Fruit fly (Drosophila melanogaster) whole organism, prepupa: Measurements from ENCODE around the gene CG15528.
A peak's percentile ranks its signal among the peaks of the same experiment; 100 is the strongest.

Experiments
- Blimp-1 ChIP-seq: fragments of 200-800 bp; sonication (Bioruptor generic); optimal IDR thresholded peaks from 3 replicates; lab custom pipeline; 2017; ENCODE audit warnings: missing biosample characterization, missing genetic modification characterization, mild to moderate bottlenecking, moderate library complexity, missing genetic modification reagents
- CG10669 ChIP-seq: fragments of 200-800 bp; sonication (Bioruptor generic); optimal IDR thresholded peaks from 3 replicates; lab custom pipeline; 2018; ENCODE audit warnings: missing biosample characterization, mild to moderate bottlenecking, missing genetic modification characterization, moderate library complexity
- CG11294 ChIP-seq: fragments of 200-800 bp; sonication (Bioruptor generic); IDR thresholded peaks from 2 replicates; pipeline ENCODE4 v1.3.6; 2022; ENCODE audit warnings: missing biosample characterization, missing genetic modification characterization
- CG11762 ChIP-seq: fragments of 200-800 bp; sonication (Bioruptor generic); optimal IDR thresholded peaks from 3 replicates; lab custom pipeline; 2016; ENCODE audit warnings: missing biosample characterization, missing genetic modification characterization; ENCODE audit not compliant: insufficient read depth
- CG1621 ChIP-seq: fragments of 200-800 bp; sonication (Bioruptor generic); optimal IDR thresholded peaks from 3 replicates; lab custom pipeline; 2018; ENCODE audit warnings: missing biosample characterization, mild to moderate bottlenecking, missing genetic modification characterization
- CG16779 ChIP-seq: fragments of 200-800 bp; sonication (Bioruptor generic); optimal IDR thresholded peaks from 3 replicates; lab custom pipeline; 2017; ENCODE audit warnings: missing biosample characterization, mild to moderate bottlenecking, missing genetic modification characterization
- CG3032 ChIP-seq: fragments of 200-800 bp; optimal IDR thresholded peaks from 2 replicates; lab custom pipeline; 2019; ENCODE audit warnings: missing biosample characterization, mild to moderate bottlenecking, missing genetic modification characterization, moderate library complexity
- CG31627 ChIP-seq: fragments of 200-800 bp; sonication (Bioruptor generic); optimal IDR thresholded peaks from 3 replicates; lab custom pipeline; 2016; ENCODE audit warnings: missing biosample characterization, missing genetic modification characterization
- CG32006 ChIP-seq: fragments of 200-800 bp; sonication (Bioruptor generic); optimal IDR thresholded peaks from 3 replicates; lab custom pipeline; 2017; ENCODE audit warnings: missing biosample characterization, mild to moderate bottlenecking, missing genetic modification characterization
- CG3919 ChIP-seq: fragments of 200-800 bp; sonication (Bioruptor generic); optimal IDR thresholded peaks from 3 replicates; lab custom pipeline; 2016; ENCODE audit warnings: missing biosample characterization, missing genetic modification characterization
- CG4318 ChIP-seq: fragments of 200-800 bp; sonication (Bioruptor generic); optimal IDR thresholded peaks from 3 replicates; lab custom pipeline; 2017; ENCODE audit warnings: missing biosample characterization, mild to moderate bottlenecking, missing genetic modification characterization
- CG6276 ChIP-seq: fragments of 200-800 bp; sonication (Bioruptor generic); optimal IDR thresholded peaks from 2 replicates; lab custom pipeline; 2017; ENCODE audit warnings: missing biosample characterization, mild to moderate bottlenecking, missing genetic modification characterization
- CG6792 ChIP-seq: fragments of 200-800 bp; sonication (Bioruptor generic); optimal IDR thresholded peaks from 3 replicates; lab custom pipeline; 2016; ENCODE audit warnings: missing biosample characterization, missing genetic modification characterization
- CG6808 ChIP-seq: fragments of 200-800 bp; sonication (Bioruptor generic); optimal IDR thresholded peaks from 3 replicates; lab custom pipeline; 2017; ENCODE audit warnings: missing biosample characterization, missing genetic modification characterization, mild to moderate bottlenecking, moderate library complexity, missing genetic modification reagents
- CG6854 ChIP-seq: fragments of 200-800 bp; sonication (Bioruptor generic); optimal IDR thresholded peaks from 2 replicates; lab custom pipeline; 2017; ENCODE audit warnings: missing biosample characterization, mild to moderate bottlenecking, missing genetic modification characterization
- CG8119 ChIP-seq: fragments of 200-800 bp; sonication (Bioruptor generic); IDR thresholded peaks from 3 replicates; pipeline ENCODE4 v1.3.6; 2022; ENCODE audit warnings: missing biosample characterization, missing genetic modification characterization
- CG8632 ChIP-seq: fragments of 200-800 bp; sonication (Bioruptor generic); optimal IDR thresholded peaks from 3 replicates; lab custom pipeline; 2016; ENCODE audit warnings: missing biosample characterization, missing genetic modification characterization
- CG9139 ChIP-seq: fragments of 200-800 bp; sonication (Bioruptor generic); optimal IDR thresholded peaks from 3 replicates; lab custom pipeline; 2017; ENCODE audit warnings: missing biosample characterization, mild to moderate bottlenecking, missing genetic modification characterization
- Eip75B ChIP-seq: fragments of 200-800 bp; sonication (Bioruptor generic); optimal IDR thresholded peaks from 3 replicates; lab custom pipeline; 2016; ENCODE audit warnings: missing biosample characterization, missing genetic modification characterization
- Eip78C ChIP-seq: fragments of 200-800 bp; sonication (Bioruptor generic); peaks from one replicate; lab custom pipeline; 2016; ENCODE audit warnings: missing biosample characterization, missing genetic modification characterization
- Ets21C ChIP-seq: fragments of 200-800 bp; sonication (Bioruptor generic); optimal IDR thresholded peaks from 3 replicates; lab custom pipeline; 2016; ENCODE audit warnings: missing biosample characterization, missing genetic modification characterization
- Ets96B ChIP-seq: fragments of 200-800 bp; optimal IDR thresholded peaks from 2 replicates; lab custom pipeline; 2019; ENCODE audit warnings: missing biosample characterization, mild to moderate bottlenecking, missing genetic modification characterization, moderate library complexity
- Gug ChIP-seq: fragments of 200-800 bp; sonication (Bioruptor generic); IDR thresholded peaks from 2 replicates; pipeline ENCODE4 v1.3.6; 2022; ENCODE audit warnings: missing biosample characterization, missing genetic modification characterization
- Hr38 ChIP-seq: sonication (Bioruptor generic); optimal IDR thresholded peaks from 2 replicates; lab custom pipeline; 2016; ENCODE audit warnings: missing biosample characterization, missing genetic modification characterization
- Hr4 ChIP-seq: fragments of 200-800 bp; sonication (Bioruptor generic); optimal IDR thresholded peaks from 3 replicates; lab custom pipeline; 2016; ENCODE audit warnings: missing biosample characterization, missing genetic modification characterization
- Lpt ChIP-seq: fragments of 200-800 bp; sonication (Bioruptor generic); optimal IDR thresholded peaks from 3 replicates; lab custom pipeline; 2016; ENCODE audit warnings: missing biosample characterization, missing genetic modification characterization
- Met ChIP-seq: fragments of 200-800 bp; sonication (Bioruptor generic); optimal IDR thresholded peaks from 3 replicates; lab custom pipeline; 2016; ENCODE audit warnings: missing biosample characterization, missing genetic modification characterization
- OdsH ChIP-seq: fragments of 200-800 bp; sonication (Bioruptor generic); optimal IDR thresholded peaks from 3 replicates; lab custom pipeline; 2016; ENCODE audit warnings: missing biosample characterization, missing genetic modification characterization
- Smox ChIP-seq: fragments of 200-800 bp; sonication (Bioruptor generic); optimal IDR thresholded peaks from 3 replicates; lab custom pipeline; 2016; ENCODE audit warnings: missing biosample characterization, missing genetic modification characterization
- Sox102F ChIP-seq: fragments of 200-800 bp; sonication (Bioruptor generic); optimal IDR thresholded peaks from 2 replicates; lab custom pipeline; 2016; ENCODE audit warnings: missing biosample characterization, mild to moderate bottlenecking, missing genetic modification characterization
- Sox14 ChIP-seq: fragments of 200-800 bp; sonication (Bioruptor generic); optimal IDR thresholded peaks from 3 replicates; lab custom pipeline; 2016; ENCODE audit warnings: missing biosample characterization, missing genetic modification characterization
- Sox15 ChIP-seq: fragments of 200-800 bp; sonication (Bioruptor generic); optimal IDR thresholded peaks from 3 replicates; lab custom pipeline; 2016; ENCODE audit warnings: missing biosample characterization, missing genetic modification characterization
- achi ChIP-seq: fragments of 200-800 bp; sonication (Bioruptor generic); optimal IDR thresholded peaks from 3 replicates; lab custom pipeline; 2016; ENCODE audit warnings: missing biosample characterization, missing genetic modification characterization
- acj6 ChIP-seq: fragments of 200-800 bp; sonication (Bioruptor generic); optimal IDR thresholded peaks from 3 replicates; lab custom pipeline; 2016; ENCODE audit warnings: missing biosample characterization, missing genetic modification characterization
- cyc ChIP-seq: fragments of 200-800 bp; sonication (Bioruptor generic); optimal IDR thresholded peaks from 3 replicates; lab custom pipeline; 2016; ENCODE audit warnings: missing biosample characterization, missing genetic modification characterization
- dac ChIP-seq: fragments of 200-800 bp; sonication (Bioruptor generic); optimal IDR thresholded peaks from 2 replicates; lab custom pipeline; 2017; ENCODE audit warnings: missing biosample characterization, mild to moderate bottlenecking, missing genetic modification characterization
- esn ChIP-seq: fragments of 200-800 bp; sonication (Bioruptor generic); optimal IDR thresholded peaks from 2 replicates; lab custom pipeline; 2016; ENCODE audit warnings: missing biosample characterization, mild to moderate bottlenecking, missing genetic modification characterization, moderate library complexity
- fd59A ChIP-seq: fragments of 200-800 bp; sonication (Bioruptor generic); optimal IDR thresholded peaks from 2 replicates; lab custom pipeline; 2017; ENCODE audit warnings: missing biosample characterization, mild to moderate bottlenecking, missing genetic modification characterization, missing genetic modification reagents
- fd85E ChIP-seq: fragments of 200-800 bp; sonication (Bioruptor generic); optimal IDR thresholded peaks from 3 replicates; lab custom pipeline; 2016; ENCODE audit warnings: missing biosample characterization, missing genetic modification characterization
- fkh ChIP-seq: fragments of 200-800 bp; sonication (Bioruptor generic); optimal IDR thresholded peaks from 3 replicates; lab custom pipeline; 2017; ENCODE audit warnings: missing biosample characterization, mild to moderate bottlenecking, missing genetic modification characterization, moderate library complexity
- lz ChIP-seq: fragments of 200-800 bp; sonication (Bioruptor generic); optimal IDR thresholded peaks from 3 replicates; lab custom pipeline; 2016; ENCODE audit warnings: missing biosample characterization, missing genetic modification characterization
- pdm3 ChIP-seq: fragments of 200-800 bp; sonication (Bioruptor generic); optimal IDR thresholded peaks from 3 replicates; lab custom pipeline; 2016; ENCODE audit warnings: missing biosample characterization, missing genetic modification characterization
- spab ChIP-seq: fragments of 200-800 bp; sonication (Bioruptor generic); optimal IDR thresholded peaks from 2 replicates; lab custom pipeline; 2017; ENCODE audit warnings: missing biosample characterization, mild to moderate bottlenecking, missing genetic modification characterization, missing genetic modification reagents
- svp ChIP-seq: fragments of 200-800 bp; sonication (Bioruptor generic); peaks from one replicate; lab custom pipeline; 2016; ENCODE audit warnings: missing biosample characterization, missing genetic modification characterization
- topi ChIP-seq: fragments of 200-800 bp; sonication (Bioruptor generic); optimal IDR thresholded peaks from 3 replicates; lab custom pipeline; 2016; ENCODE audit warnings: missing biosample characterization, missing genetic modification characterization
- vri ChIP-seq: fragments of 200-800 bp; sonication (Bioruptor generic); optimal IDR thresholded peaks from 3 replicates; lab custom pipeline; 2016; ENCODE audit warnings: missing biosample characterization, mild to moderate bottlenecking, missing genetic modification characterization

The CG15528 gene

dm6 chr3R:30058057-30058868 is 6.4 kb upstream of the CG15528 start, which contains the start of gene sima (continued):
- TF ChIP-seq CG6808 (GFP tag; lab: Kevin White, UChicago) (peak; percentile 21), Blimp-1 (GFP tag; lab: Kevin White, UChicago) (peak; percentile 1), lz (GFP tag; lab: Kevin White, UChicago) (peak; percentile 41), acj6 (GFP tag; lab: Kevin White, UChicago) (peak; percentile 6), CG3919 (peak; percentile 41), CG9139 (GFP tag; lab: Kevin White, UChicago) (peak; percentile 28), svp (GFP tag; lab: Kevin White, UChicago) (peak; percentile 28), CG6792 (GFP tag; lab: Kevin White, UChicago) (no peak), CG3032 (tag; lab: Kevin White, UChicago) (no peak), dac (no peak), CG6276 (GFP tag; lab: Kevin White, UChicago) (peak; percentile 14), CG8119 (GFP tag; lab: Robert Waterston, UW) (no peak), CG1621 (tag; lab: Kevin White, UChicago) (no peak), fd59A (GFP tag; lab: Kevin White, UChicago) (no peak), CG10669 (GFP tag; lab: Kevin White, UChicago) (no peak), topi (GFP tag; lab: Kevin White, UChicago) (peak; percentile 35), Ets96B (no peak)

- TF ChIP-seq CG8119 (GFP tag; lab: Robert Waterston, UW) (peak; percentile 79), CG4318 (no peak), OdsH (GFP tag; lab: Kevin White, UChicago) (peak; percentile 89), achi (GFP tag; lab: Kevin White, UChicago) (peak; percentile 86), CG3032 (tag; lab: Kevin White, UChicago) (peak; percentile 86), pdm3 (peak; percentile 92), dac (peak; percentile 69), CG8632 (peak; percentile 78), fd59A (GFP tag; lab: Kevin White, UChicago) (peak; percentile 53), CG1621 (tag; lab: Kevin White, UChicago) (peak; percentile 78), lz (GFP tag; lab: Kevin White, UChicago) (peak; percentile 90), cyc (GFP tag; lab: Kevin White, UChicago) (peak; percentile 85), Gug (peak; percentile 76), Eip78C (GFP tag; lab: Kevin White, UChicago) (peak; percentile 93), acj6 (GFP tag; lab: Kevin White, UChicago) (peak; percentile 87), CG11294 (GFP tag; lab: Robert Waterston, UW) (peak; percentile 73), Smox (peak; percentile 86), CG31627 (GFP tag; lab: Kevin White, UChicago) (peak; percentile 91), CG3919 (peak; percentile 85), Met (GFP tag; lab: Kevin White, UChicago) (peak; percentile 83), CG6854 (GFP tag; lab: Kevin White, UChicago) (no peak), CG11762 (peak; percentile 28), Blimp-1 (GFP tag; lab: Kevin White, UChicago) (peak; percentile 34), spab (GFP tag; lab: Kevin White, UChicago) (no peak), fkh (GFP tag; lab: Kevin White, UChicago) (no peak), CG32006 (GFP tag; lab: Kevin White, UChicago) (peak; percentile 80), Sox102F (GFP tag; lab: Kevin White, UChicago) (peak; percentile 84), CG6276 (GFP tag; lab: Kevin White, UChicago) (no peak), topi (GFP tag; lab: Kevin White, UChicago) (peak; percentile 80), Sox15 (GFP tag; lab: Kevin White, UChicago) (peak; percentile 63), Eip75B (peak; percentile 86), fd85E (GFP tag; lab: Kevin White, UChicago) (no peak), Lpt (GFP tag; lab: Kevin White, UChicago) (peak; percentile 81), vri (peak; percentile 96), CG16779 (tag; lab: Kevin White, UChicago) (peak; percentile 61), Hr4 (GFP tag; lab: Kevin White, UChicago) (peak; percentile 89), CG6792 (GFP tag; lab: Kevin White, UChicago) (peak; percentile 79), esn (GFP tag; lab: Kevin White, UChicago) (peak; percentile 90), Hr38 (GFP tag; lab: Kevin White, UChicago) (peak; percentile 72), Sox14 (GFP tag; lab: Kevin White, UChicago) (peak; percentile 91), Ets21C (GFP tag; lab: Kevin White, UChicago) (peak; percentile 84)
Observed at dm6 chr3R:30056592-30057135, 4.8 kb upstream of the CG15528 start, which contains the start of the genes CG7950 and Rpp14a. CG7950 (plus strand) TSS chr3R:30056859. Rpp14a (plus strand) TSS chr3R:30056859.
